Worm (Caenorhabditis elegans) whole organism, mixed stage, embryonic: Measurements from ENCODE around the gene srbc-7.
"Not testable (repeated sequence)": the region's sequence is repeated elsewhere in the genome, so short reads cannot be mapped to it uniquely, and the experiment has no call there.

Experiments used
- elt-3 ChIP-seq: fragments of 150-350 bp; optimal IDR thresholded peaks from 2 replicates; lab custom pipeline; 2014; ENCODE audit warnings: missing biosample characterization, missing genetic modification characterization
- lsy-2 ChIP-seq: fragments of 150-350 bp; optimal IDR thresholded peaks from 2 replicates; lab custom pipeline; 2014; ENCODE audit warnings: missing biosample characterization, missing genetic modification characterization
- unc-62 ChIP-seq: fragments of 150-350 bp; optimal IDR thresholded peaks from 2 replicates; lab custom pipeline; 2014; ENCODE audit warnings: missing biosample characterization, missing genetic modification reagents, missing genetic modification characterization

DNA sequence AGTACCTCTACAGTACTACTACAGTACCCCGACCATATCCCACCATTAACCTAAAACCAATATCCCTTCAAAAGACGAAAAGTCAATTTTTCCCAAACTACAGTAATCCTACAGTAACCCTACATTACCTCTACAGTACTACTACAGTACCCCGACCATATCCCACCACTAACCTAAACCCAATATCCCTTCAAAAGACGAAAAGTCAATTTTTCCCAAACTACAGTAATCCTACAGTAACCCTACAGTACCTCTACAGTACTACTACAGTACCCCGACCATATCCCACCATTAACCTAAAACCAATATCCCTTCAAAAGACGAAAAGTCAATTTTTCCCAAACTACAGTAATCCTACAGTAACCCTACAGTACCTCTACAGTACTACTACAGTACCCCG is 43.1 kb downstream of the srbc-7 start, which contains the start of gene nhr-141:
- TF ChIP-seq elt-3 (tag; lab: Kevin White, UChicago); unc-62 (GFP tag; lab: Kevin White, UChicago); lsy-2: not testable (repeated sequence)
